Worm (Caenorhabditis elegans) whole organism, L4 larva: ENCODE results near the gene srbc-42.

Experiments used
- D1046.2 ChIP-seq: fragments of 200-800 bp; sonication (Bioruptor generic); IDR thresholded peaks from 2 replicates; pipeline ENCODE4 v1.3.6; 2022; ENCODE audit warnings: missing genetic modification characterization, missing compliant biosample characterization
- F10B5.3 ChIP-seq: sonication (generic microtip); optimal IDR thresholded peaks from 2 replicates; lab custom pipeline; 2016; ENCODE audit warnings: mild to moderate bottlenecking, missing genetic modification characterization, missing compliant biosample characterization
- F37D6.2 ChIP-seq: sonication (generic microtip); optimal IDR thresholded peaks from 2 replicates; lab custom pipeline; 2016; ENCODE audit warnings: mild to moderate bottlenecking, missing genetic modification characterization, missing compliant biosample characterization
- F49E8.2 ChIP-seq: sonication (generic microtip); optimal IDR thresholded peaks from 2 replicates; lab custom pipeline; 2016; ENCODE audit warnings: missing compliant biosample characterization, mild to moderate bottlenecking, missing genetic modification characterization, borderline replicate concordance
- T20F7.1 ChIP-seq: fragments of 200-800 bp; sonication (Bioruptor generic); optimal IDR thresholded peaks from 2 replicates; lab custom pipeline; 2018; ENCODE audit warnings: mild to moderate bottlenecking, missing genetic modification characterization, missing compliant biosample characterization
- T26A8.4 ChIP-seq: fragments of 200-800 bp; sonication (Bioruptor generic); IDR thresholded peaks from 2 replicates; pipeline ENCODE4 v1.3.6; 2022; ENCODE audit warnings: missing genetic modification characterization, missing compliant biosample characterization
- Y5F2A.4 ChIP-seq: fragments of 200-800 bp; sonication (Bioruptor generic); optimal IDR thresholded peaks from 2 replicates; lab custom pipeline; 2018; ENCODE audit warnings: mild to moderate bottlenecking, missing genetic modification characterization, missing compliant biosample characterization
- aha-1 ChIP-seq: fragments of 150-350 bp; peaks from one replicate; lab custom pipeline; 2014; ENCODE audit warnings: missing biosample characterization, missing genetic modification characterization
- ceh-44 ChIP-seq: fragments of 200-800 bp; sonication (Bioruptor generic); IDR thresholded peaks from 2 replicates; pipeline ENCODE4 v1.3.6; 2022; ENCODE audit warnings: missing genetic modification reagents, missing genetic modification characterization, missing compliant biosample characterization
- ceh-62 ChIP-seq: sonication (generic microtip); optimal IDR thresholded peaks from 2 replicates; lab custom pipeline; 2017; ENCODE audit warnings: missing biosample characterization, missing genetic modification characterization
- daf-16 ChIP-seq, 3 experiments: sonication (generic microtip); optimal IDR thresholded peaks; 2 replicates each; lab custom pipeline; 2016 to 2017; ENCODE audit warnings: missing genetic modification characterization in 3 of 3, missing genetic modification reagents in 3 of 3, mild to moderate bottlenecking in 2 of 3, missing compliant biosample characterization in 2 of 3, missing biosample characterization in 1 of 3, moderate library complexity in 1 of 3
- daf-19 ChIP-seq: fragments of 200-800 bp; sonication (Bioruptor generic); conservative IDR thresholded peaks from 2 replicates; pipeline ENCODE4 v1.3.6; 2022; ENCODE audit warnings: missing genetic modification characterization, missing compliant biosample characterization
- dmd-6 ChIP-seq: fragments of 200-800 bp; sonication (Bioruptor generic); IDR thresholded peaks from 2 replicates; pipeline ENCODE4 v1.3.6; 2022; ENCODE audit warnings: missing genetic modification reagents, missing genetic modification characterization, missing compliant biosample characterization
- dmd-8 ChIP-seq: fragments of 200-800 bp; sonication (Bioruptor generic); IDR thresholded peaks from 2 replicates; pipeline ENCODE4 v1.3.6; 2022; ENCODE audit warnings: missing genetic modification characterization, missing compliant biosample characterization
- dmd-9 ChIP-seq: fragments of 200-800 bp; sonication (Bioruptor generic); IDR thresholded peaks from 2 replicates; pipeline ENCODE4 v1.3.6; 2022; ENCODE audit warnings: missing genetic modification reagents, missing genetic modification characterization, missing compliant biosample characterization
- dve-1 ChIP-seq: sonication (generic microtip); optimal IDR thresholded peaks from 2 replicates; lab custom pipeline; 2017; ENCODE audit warnings: antibody characterized with exemption, mild to moderate bottlenecking, missing genetic modification characterization, missing compliant biosample characterization; ENCODE audit not compliant: insufficient read depth
- fkh-10 ChIP-seq: fragments of 150-350 bp; optimal IDR thresholded peaks from 2 replicates; lab custom pipeline; 2014; ENCODE audit warnings: missing biosample characterization, missing genetic modification reagents, missing genetic modification characterization
- hif-1 ChIP-seq, 2 experiments: sonication (generic microtip); optimal IDR thresholded peaks; 2 replicates each; lab custom pipeline; 2016 to 2017; ENCODE audit warnings: missing compliant biosample characterization in 2 of 2, missing genetic modification characterization in 2 of 2, missing genetic modification reagents in 2 of 2, missing genotype in 2 of 2, mild to moderate bottlenecking in 1 of 2
- hlh-11 ChIP-seq: fragments of 200-800 bp; sonication (Bioruptor generic); optimal IDR thresholded peaks from 2 replicates; lab custom pipeline; 2018; ENCODE audit warnings: mild to moderate bottlenecking, missing genetic modification characterization, missing compliant biosample characterization
- hlh-30 ChIP-seq: sonication (generic microtip); optimal IDR thresholded peaks from 2 replicates; lab custom pipeline; 2017; ENCODE audit warnings: antibody characterized with exemption, mild to moderate bottlenecking, missing genetic modification characterization, missing compliant biosample characterization; ENCODE audit not compliant: insufficient read depth
- hmg-1.1 ChIP-seq: fragments of 200-800 bp; sonication (Bioruptor generic); IDR thresholded peaks from 2 replicates; pipeline ENCODE4 v1.3.6; 2022; ENCODE audit warnings: missing genetic modification reagents, missing genetic modification characterization, missing compliant biosample characterization
- lin-15B ChIP-seq: fragments of 150-350 bp; sonication (generic microtip); optimal IDR thresholded peaks from 3 replicates; lab custom pipeline; 2014; ENCODE audit warnings: missing biosample characterization, missing genetic modification characterization
- lir-3 ChIP-seq: sonication (generic microtip); optimal IDR thresholded peaks from 2 replicates; lab custom pipeline; 2016; ENCODE audit warnings: mild to moderate bottlenecking, missing genetic modification characterization, missing compliant biosample characterization
- lsy-2 ChIP-seq, 2 experiments: fragments of 150-350 bp in 1 of 2; sonication (generic microtip) in 1 of 2; optimal IDR thresholded peaks; 2 replicates each; lab custom pipeline; 2014 to 2017; ENCODE audit warnings: missing biosample characterization in 2 of 2, missing genetic modification characterization in 2 of 2
- madf-9 ChIP-seq: fragments of 200-800 bp; sonication (Bioruptor generic); conservative IDR thresholded peaks from 2 replicates; pipeline ENCODE4 v1.3.6; 2022; ENCODE audit warnings: missing genetic modification reagents, missing genetic modification characterization, missing compliant biosample characterization
- mdl-1 ChIP-seq, 2 experiments: fragments of 150-350 bp in 1 of 2; sonication (generic microtip) in 1 of 2; optimal IDR thresholded peaks; 2 replicates each; lab custom pipeline; 2014 to 2017; ENCODE audit warnings: missing biosample characterization in 2 of 2, missing genetic modification characterization in 2 of 2
- mep-1 ChIP-seq: fragments of 150-350 bp; sonication (generic microtip); optimal IDR thresholded peaks from 3 replicates; lab custom pipeline; 2014; ENCODE audit warnings: missing biosample characterization, missing genetic modification characterization
- mes-2 ChIP-seq: sonication (generic microtip); optimal IDR thresholded peaks from 2 replicates; lab custom pipeline; 2016; ENCODE audit warnings: missing genotype, mild to moderate bottlenecking, missing genetic modification characterization, missing compliant biosample characterization; ENCODE audit not compliant: poor library complexity, severe bottlenecking
- mxl-3 ChIP-seq: fragments of 200-800 bp; sonication (Bioruptor generic); optimal IDR thresholded peaks from 2 replicates; lab custom pipeline; 2018; ENCODE audit warnings: mild to moderate bottlenecking, missing genetic modification characterization, missing compliant biosample characterization
- nhr-10 ChIP-seq: fragments of 150-350 bp; optimal IDR thresholded peaks from 2 replicates; lab custom pipeline; 2014; ENCODE audit warnings: missing biosample characterization, missing genetic modification characterization
- nhr-102 ChIP-seq: sonication (generic microtip); optimal IDR thresholded peaks from 2 replicates; lab custom pipeline; 2016; ENCODE audit warnings: mild to moderate bottlenecking, missing genetic modification characterization, moderate library complexity, missing compliant biosample characterization
- nhr-111 ChIP-seq: fragments of 200-800 bp; sonication (Bioruptor generic); optimal IDR thresholded peaks from 2 replicates; lab custom pipeline; 2018; ENCODE audit warnings: mild to moderate bottlenecking, missing genetic modification characterization, missing compliant biosample characterization
- nhr-28 ChIP-seq: fragments of 150-350 bp; optimal IDR thresholded peaks from 2 replicates; lab custom pipeline; 2014; ENCODE audit warnings: missing biosample characterization, missing genetic modification characterization
- nhr-6 ChIP-seq: fragments of 150-350 bp; optimal IDR thresholded peaks from 2 replicates; lab custom pipeline; 2014; ENCODE audit warnings: missing biosample characterization, missing genetic modification characterization
- nhr-76 ChIP-seq: fragments of 150-350 bp; optimal IDR thresholded peaks from 2 replicates; lab custom pipeline; 2014; ENCODE audit warnings: missing biosample characterization, missing genetic modification characterization
- pha-4 ChIP-seq, 2 experiments: fragments of 150-350 bp in 1 of 2; fragments of 200-800 bp in 1 of 2; sonication (Bioruptor generic) in 1 of 2; IDR thresholded peaks in 1 of 2; optimal IDR thresholded peaks in 1 of 2; 2 replicates each; pipeline versions ENCODE4 v1.3.6 to Lab custom; 2014 to 2022; ENCODE audit warnings: missing genetic modification characterization in 2 of 2, missing genetic modification reagents in 2 of 2, missing biosample characterization in 1 of 2, missing compliant biosample characterization in 1 of 2
- php-3 ChIP-seq: fragments of 200-800 bp; sonication (Bioruptor generic); IDR thresholded peaks from 2 replicates; pipeline ENCODE4 v1.3.6; 2022; ENCODE audit warnings: missing genetic modification reagents, missing genetic modification characterization, missing compliant biosample characterization
- pqm-1 ChIP-seq: sonication (generic microtip); optimal IDR thresholded peaks from 2 replicates; lab custom pipeline; 2017; ENCODE audit warnings: missing biosample characterization, missing genetic modification characterization
- tag-97 ChIP-seq: fragments of 200-800 bp; sonication (Bioruptor generic); IDR thresholded peaks from 2 replicates; pipeline ENCODE4 v1.3.6; 2022; ENCODE audit warnings: missing genetic modification characterization, missing compliant biosample characterization
- unc-62 ChIP-seq, 3 experiments: fragments of 150-350 bp in 1 of 3; sonication (generic microtip); optimal IDR thresholded peaks in 2 of 3; peaks in 1 of 3; 1 replicate in 1 of 3; 2 replicates in 2 of 3; lab custom pipeline; 2014 to 2017; ENCODE audit warnings: missing biosample characterization in 3 of 3, missing genetic modification characterization in 3 of 3, missing genetic modification reagents in 3 of 3, missing genotype in 1 of 3

srbc-42 gene

ce11 chrV:2218803-2219202 lies 27.8 kb upstream of the srbc-42 start, which contains the start of gene nhr-56 (continued):
- TF ChIP-seq T20F7.1: no peak
- TF ChIP-seq mxl-3 (GFP tag; lab: Kevin White, UChicago): peak; percentile 49
- TF ChIP-seq Y5F2A.4: no peak

DNA sequence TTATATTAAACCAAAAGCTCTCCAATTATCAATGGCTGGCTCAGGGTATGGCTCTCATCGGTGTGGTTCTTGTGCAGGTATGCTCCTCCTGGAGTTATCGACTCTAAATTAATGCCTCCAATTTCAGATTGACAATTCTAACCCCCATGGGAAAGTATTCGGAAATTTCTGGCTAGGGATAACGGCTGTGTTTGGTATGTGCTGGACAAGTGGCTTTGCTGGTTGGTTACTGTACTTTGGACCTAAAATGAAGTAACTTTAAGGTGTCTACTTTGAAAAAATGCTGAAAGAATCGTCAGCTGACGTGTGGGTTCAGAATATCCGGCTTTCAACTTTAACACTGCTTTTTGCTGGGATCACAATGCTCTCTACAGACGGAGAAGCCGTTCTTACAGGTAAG lies 25.9 kb upstream of the srbc-42 start:
- TF ChIP-seq php-3 (GFP tag; lab: Robert Waterston, UW) (no peak), aha-1 (peak; percentile 91), D1046.2 (0 out of 2 replicates have a peak, but pooled peaks have one; percentile 23), madf-9 (GFP tag; lab: Robert Waterston, UW) (no peak)
- TF ChIP-seq, all 104 proteins: peak for 2

- no peak for TF ChIP-seq nhr-111
- no peak for TF ChIP-seq unc-62 (GFP tag; optimal IDR thresholded peaks at IDR 0.05 in 1 of 2; lab: Kevin White, UChicago)
- TF ChIP-seq unc-62 (tag; optimal IDR thresholded peaks at IDR 0.05; lab: Kevin White, UChicago): no peak
- TF ChIP-seq pqm-1 (tag; lab: Kevin White, UChicago): no peak
- no peak for TF ChIP-seq nhr-102 (tag; lab: Kevin White, UChicago)
- no peak for TF ChIP-seq F37D6.2 (tag; lab: Kevin White, UChicago)
- TF ChIP-seq nhr-76: no peak
- no peak for TF ChIP-seq lir-3 (tag; lab: Kevin White, UChicago)
- TF ChIP-seq T26A8.4: no peak
- no peak for TF ChIP-seq lsy-2 (tag; optimal IDR thresholded peaks at IDR 0.05; lab: Kevin White, UChicago)
- no peak for TF ChIP-seq ceh-62 (tag; lab: Kevin White, UChicago)
- TF ChIP-seq dve-1 (tag; lab: Kevin White, UChicago): no peak
- no peak for TF ChIP-seq F10B5.3
- no peak for TF ChIP-seq dmd-8 (GFP tag; lab: Robert Waterston, UW)
- TF ChIP-seq dmd-9 (GFP tag; lab: Robert Waterston, UW): no peak
These were observed 24.3 kb upstream of the srbc-42 start, which contains the start of gene nstp-8 for ce11 chrV:2215352-2215751. Gene nstp-8 (plus strand): TSS chrV:2215652.

- TF ChIP-seq hmg-1.1 (GFP tag; lab: Robert Waterston, UW) (no peak), mes-2 (tag; lab: Kevin White, UChicago) (peak; percentile 40), lin-15B (tag; lab: Kevin White, UChicago) (no peak), daf-19 (GFP tag; lab: Robert Waterston, UW) (no peak), ceh-44 (GFP tag; lab: Robert Waterston, UW) (no peak), hlh-11 (tag; lab: Kevin White, UChicago) (no peak), daf-16 (GFP tag; optimal IDR thresholded peaks at IDR 0.05; lab: Kevin White, UChicago) (no peak), daf-16 (tag; optimal IDR thresholded peaks at IDR 0.05; lab: Kevin White, UChicago) (peak; percentile 81), T26A8.4 (no peak), nhr-28 (tag; lab: Kevin White, UChicago) (peak; percentile 65), fkh-10 (GFP tag; lab: Kevin White, UChicago) (no peak), dve-1 (tag; lab: Kevin White, UChicago) (peak; percentile 46), pha-4 (GFP tag; IDR thresholded peaks at IDR 0.05; lab: Robert Waterston, UW) (no peak), pha-4 (tag; optimal IDR thresholded peaks at IDR 0.05; lab: Kevin White, UChicago) (peak; percentile 45), nhr-102 (tag; lab: Kevin White, UChicago) (no peak), pqm-1 (tag; lab: Kevin White, UChicago) (no peak), mdl-1 (tag; optimal IDR thresholded peaks at IDR 0.05; lab: Kevin White, UChicago) (no peak), tag-97 (GFP tag; lab: Robert Waterston, UW) (no peak), mep-1 (tag; lab: Kevin White, UChicago) (no peak), nhr-10 (tag; lab: Kevin White, UChicago) (no peak), hlh-30 (tag; lab: Kevin White, UChicago) (peak; percentile 44), hif-1 (tag; optimal IDR thresholded peaks at IDR 0.05; lab: Kevin White, UChicago) (no peak), F49E8.2 (no peak), nhr-6 (tag; lab: Kevin White, UChicago) (peak; percentile 4), dmd-9 (GFP tag; lab: Robert Waterston, UW) (no peak), dmd-6 (GFP tag; lab: Robert Waterston, UW) (no peak; the same call in 1 of the 2 replicates)
- TF ChIP-seq, all 104 proteins: peak for 7
These were observed 23.5 kb upstream of the srbc-42 start, which contains the start of gene nhr-184 for ce11 chrV:2214428-2215038. Gene nhr-184 (minus strand): TSS chrV:2214478.
